Fruit fly (Drosophila melanogaster) whole organism, embryonic: ENCODE measurements around the gene odd.

Experiments
- Abd-B ChIP-seq: fragments of 200-800 bp; sonication (Bioruptor generic); optimal IDR thresholded peaks from 2 replicates; lab custom pipeline; 2018; ENCODE audit warnings: missing biosample characterization, mild to moderate bottlenecking, missing genetic modification characterization, moderate library complexity
- Atf6 ChIP-seq: fragments of 200-800 bp; sonication (Bioruptor generic); IDR thresholded peaks from 2 replicates; pipeline ENCODE4 v1.3.6; 2022; ENCODE audit warnings: missing biosample characterization, missing genetic modification characterization
- Bdp1 ChIP-seq: fragments of 200-800 bp; sonication (Bioruptor generic); optimal IDR thresholded peaks from 3 replicates; lab custom pipeline; 2016; ENCODE audit warnings: missing biosample characterization, missing genetic modification characterization
- C15 ChIP-seq: fragments of 200-800 bp; sonication (Bioruptor generic); IDR thresholded peaks from 3 replicates; pipeline ENCODE4 v1.3.6; 2022; ENCODE audit warnings: missing biosample characterization, missing genetic modification characterization
- CG13624 ChIP-seq: fragments of 200-800 bp; sonication (Bioruptor generic); optimal IDR thresholded peaks from 2 replicates; lab custom pipeline; 2016; ENCODE audit warnings: missing biosample characterization, missing genetic modification characterization
- CG14667 ChIP-seq: fragments of 200-800 bp; sonication (Bioruptor generic); IDR thresholded peaks from 2 replicates; pipeline ENCODE4 v1.3.6; 2022; ENCODE audit warnings: missing biosample characterization, missing genetic modification characterization
- CG14710 ChIP-seq: fragments of 200-800 bp; sonication (Bioruptor generic); optimal IDR thresholded peaks from 3 replicates; lab custom pipeline; 2019; ENCODE audit warnings: missing biosample characterization, mild to moderate bottlenecking, missing genetic modification characterization, moderate library complexity
- CG1602 ChIP-seq: fragments of 200-800 bp; sonication (Bioruptor generic); optimal IDR thresholded peaks from 3 replicates; lab custom pipeline; 2016; ENCODE audit warnings: missing biosample characterization, missing genetic modification characterization
- CG17359 ChIP-seq: fragments of 200-800 bp; sonication (Bioruptor generic); optimal IDR thresholded peaks from 3 replicates; lab custom pipeline; 2018; ENCODE audit warnings: missing biosample characterization, mild to moderate bottlenecking, missing genetic modification characterization, moderate library complexity
- CG2202 ChIP-seq: fragments of 200-800 bp; sonication (Bioruptor generic); optimal IDR thresholded peaks from 2 replicates; lab custom pipeline; 2018; ENCODE audit warnings: missing biosample characterization, mild to moderate bottlenecking, missing genetic modification characterization
- CG34422 ChIP-seq: fragments of 200-800 bp; sonication (Bioruptor generic); IDR thresholded peaks from 3 replicates; pipeline ENCODE4 v1.3.6; 2022; ENCODE audit warnings: missing biosample characterization, missing genetic modification characterization
- CG5180 ChIP-seq: fragments of 200-800 bp; sonication (Bioruptor generic); optimal IDR thresholded peaks from 3 replicates; lab custom pipeline; 2017; ENCODE audit warnings: missing biosample characterization, missing genetic modification characterization, mild to moderate bottlenecking, moderate library complexity, missing genetic modification reagents
- CG6765 ChIP-seq: fragments of 200-800 bp; sonication (Bioruptor generic); optimal IDR thresholded peaks from 3 replicates; lab custom pipeline; 2017; ENCODE audit warnings: missing biosample characterization, mild to moderate bottlenecking, missing genetic modification characterization
- CG7786 ChIP-seq: fragments of 200-800 bp; sonication (Bioruptor generic); optimal IDR thresholded peaks from 2 replicates; lab custom pipeline; 2016; ENCODE audit warnings: missing biosample characterization, missing genetic modification characterization
- CG8089 ChIP-seq: fragments of 200-800 bp; sonication (Bioruptor generic); optimal IDR thresholded peaks from 3 replicates; lab custom pipeline; 2016; ENCODE audit warnings: missing biosample characterization, missing genetic modification characterization
- CG8281 ChIP-seq: fragments of 200-800 bp; sonication (Bioruptor generic); optimal IDR thresholded peaks from 2 replicates; lab custom pipeline; 2018; ENCODE audit warnings: missing biosample characterization, mild to moderate bottlenecking, missing genetic modification characterization, moderate library complexity
- CG9609 ChIP-seq: fragments of 200-800 bp; sonication (Bioruptor generic); optimal IDR thresholded peaks from 3 replicates; lab custom pipeline; 2016; ENCODE audit warnings: missing biosample characterization, missing genetic modification characterization
- D ChIP-seq, 2 experiments: fragments of 200-800 bp in 1 of 2; fragments of >200 bp in 1 of 2; sonication (Bioruptor generic) in 1 of 2; optimal IDR thresholded peaks; 2 replicates in 1 of 2; 3 replicates in 1 of 2; lab custom pipeline; 2017; ENCODE audit warnings: mild to moderate bottlenecking in 1 of 2, missing biosample characterization in 1 of 2, missing genetic modification characterization in 1 of 2, missing genetic modification reagents in 1 of 2
- Fer2 ChIP-seq: fragments of 200-800 bp; sonication (Bioruptor generic); optimal IDR thresholded peaks from 2 replicates; lab custom pipeline; 2018; ENCODE audit warnings: missing biosample characterization, mild to moderate bottlenecking, missing genetic modification characterization, moderate library complexity
- Hmr ChIP-seq: fragments of 200-800 bp; sonication (Bioruptor generic); optimal IDR thresholded peaks from 3 replicates; lab custom pipeline; 2017; ENCODE audit warnings: mild to moderate bottlenecking, missing biosample characterization, missing genetic modification reagents, missing genetic modification characterization
- Hr3 ChIP-seq: fragments of 200-800 bp; sonication (Bioruptor generic); optimal IDR thresholded peaks from 3 replicates; lab custom pipeline; 2016; ENCODE audit warnings: missing biosample characterization, missing genetic modification characterization
- Hr78 ChIP-seq, 2 experiments: fragments of 200-800 bp in 1 of 2; fragments of >200 bp in 1 of 2; sonication (Bioruptor generic) in 1 of 2; optimal IDR thresholded peaks; 2 replicates each; lab custom pipeline; 2017 to 2019; ENCODE audit warnings: missing biosample characterization in 2 of 2, missing genetic modification characterization in 2 of 2, mild to moderate bottlenecking in 1 of 2, moderate library complexity in 1 of 2
- Med ChIP-seq: fragments of 200-800 bp; sonication (Bioruptor generic); peaks from one replicate; lab custom pipeline; 2016; ENCODE audit warnings: missing biosample characterization, missing genetic modification characterization, mild to moderate bottlenecking, inconsistent platforms, moderate library complexity
- Mrtf ChIP-seq: fragments of 200-800 bp; sonication (Bioruptor generic); IDR thresholded peaks from 3 replicates; pipeline ENCODE4 v1.3.6; 2022; ENCODE audit warnings: missing biosample characterization, missing genetic modification characterization
- NFAT ChIP-seq: fragments of 200-800 bp; sonication (Bioruptor generic); IDR thresholded peaks from 2 replicates; pipeline ENCODE4 v1.3.6; 2022; ENCODE audit warnings: missing biosample characterization, missing genetic modification characterization
- Ptx1 ChIP-seq: fragments of 200-800 bp; sonication (Bioruptor generic); IDR thresholded peaks from 2 replicates; pipeline ENCODE4 v1.3.6; 2022; ENCODE audit warnings: missing biosample characterization, missing genetic modification characterization
- ase ChIP-seq: fragments of 200-800 bp; sonication (Bioruptor generic); IDR thresholded peaks from 3 replicates; pipeline ENCODE4 v1.3.6; 2022; ENCODE audit warnings: missing biosample characterization, missing genetic modification characterization
- bcd ChIP-seq: fragments of 200-800 bp; sonication (Bioruptor generic); optimal IDR thresholded peaks from 2 replicates; lab custom pipeline; 2017; ENCODE audit warnings: missing biosample characterization, mild to moderate bottlenecking, missing genetic modification characterization
- chm ChIP-seq: fragments of 200-800 bp; sonication (Bioruptor generic); IDR thresholded peaks from 2 replicates; pipeline ENCODE4 v1.3.6; 2022; ENCODE audit warnings: missing biosample characterization, missing genetic modification characterization
- dimm ChIP-seq: fragments of 200-800 bp; sonication (Bioruptor generic); IDR thresholded peaks from 2 replicates; pipeline ENCODE4 v1.3.6; 2022; ENCODE audit warnings: missing biosample characterization, missing genetic modification characterization
- dpn ChIP-seq, 2 experiments: fragments of 200-800 bp; sonication (Bioruptor generic); optimal IDR thresholded peaks; 3 replicates each; lab custom pipeline; 2016; ENCODE audit warnings: missing biosample characterization in 2 of 2, missing genetic modification characterization in 2 of 2
- ems ChIP-seq: fragments of 200-800 bp; sonication (Bioruptor generic); optimal IDR thresholded peaks from 3 replicates; lab custom pipeline; 2016; ENCODE audit warnings: missing biosample characterization, missing genetic modification characterization
- fd102C ChIP-seq: fragments of 200-800 bp; sonication (Bioruptor generic); optimal IDR thresholded peaks from 2 replicates; lab custom pipeline; 2018; ENCODE audit warnings: missing biosample characterization, mild to moderate bottlenecking, missing genetic modification characterization, moderate library complexity
- fd3F ChIP-seq: fragments of 200-800 bp; sonication (Bioruptor generic); optimal IDR thresholded peaks from 2 replicates; lab custom pipeline; 2018; ENCODE audit warnings: missing biosample characterization, mild to moderate bottlenecking, missing genetic modification characterization, moderate library complexity
- gcm ChIP-seq: fragments of 200-800 bp; sonication (Bioruptor generic); optimal IDR thresholded peaks from 2 replicates; lab custom pipeline; 2019; ENCODE audit warnings: missing biosample characterization, mild to moderate bottlenecking, missing genetic modification characterization, moderate library complexity
- grn ChIP-seq: fragments of 200-800 bp; sonication (Bioruptor generic); optimal IDR thresholded peaks from 3 replicates; lab custom pipeline; 2017; ENCODE audit warnings: missing biosample characterization, missing genetic modification characterization
- gsb ChIP-seq: fragments of 200-800 bp; sonication (Bioruptor generic); IDR thresholded peaks from 2 replicates; pipeline ENCODE4 v1.3.6; 2022; ENCODE audit warnings: missing biosample characterization, missing genetic modification characterization
- gt ChIP-seq: fragments of 200-800 bp; sonication (Bioruptor generic); IDR thresholded peaks from 2 replicates; pipeline ENCODE4 v1.3.6; 2022; ENCODE audit warnings: missing biosample characterization, missing genetic modification characterization
- her ChIP-seq: fragments of 200-800 bp; sonication (Bioruptor generic); optimal IDR thresholded peaks from 2 replicates; lab custom pipeline; 2016; ENCODE audit warnings: missing biosample characterization, missing genetic modification characterization
- jing ChIP-seq: fragments of 200-800 bp; sonication (Bioruptor generic); optimal IDR thresholded peaks from 2 replicates; lab custom pipeline; 2018; ENCODE audit warnings: missing biosample characterization, mild to moderate bottlenecking, missing genetic modification characterization
- kni ChIP-seq: fragments of 200-800 bp; sonication (Bioruptor generic); optimal IDR thresholded peaks from 3 replicates; lab custom pipeline; 2017; ENCODE audit warnings: mild to moderate bottlenecking, missing biosample characterization, missing genetic modification reagents, missing genetic modification characterization
- odd ChIP-seq: fragments of 200-800 bp; sonication (Bioruptor generic); optimal IDR thresholded peaks from 2 replicates; lab custom pipeline; 2017; ENCODE audit warnings: missing biosample characterization, mild to moderate bottlenecking, missing genetic modification characterization
- phol ChIP-seq: fragments of 200-800 bp; sonication (Bioruptor generic); optimal IDR thresholded peaks from 3 replicates; lab custom pipeline; 2018; ENCODE audit warnings: missing biosample characterization, mild to moderate bottlenecking, missing genetic modification characterization, moderate library complexity
- pum ChIP-seq: fragments of 200-800 bp; sonication (Bioruptor generic); optimal IDR thresholded peaks from 2 replicates; lab custom pipeline; 2016; ENCODE audit warnings: missing biosample characterization, missing genetic modification characterization
- slou ChIP-seq: fragments of 200-800 bp; sonication (Bioruptor generic); optimal IDR thresholded peaks from 3 replicates; lab custom pipeline; 2016; ENCODE audit warnings: missing biosample characterization, missing genetic modification characterization
- tin ChIP-seq: fragments of 200-800 bp; sonication (Bioruptor generic); optimal IDR thresholded peaks from 3 replicates; lab custom pipeline; 2016; ENCODE audit warnings: missing biosample characterization, missing genetic modification characterization
- tup ChIP-seq: fragments of 200-800 bp; sonication (Bioruptor generic); optimal IDR thresholded peaks from 2 replicates; lab custom pipeline; 2016; ENCODE audit warnings: missing biosample characterization, mild to moderate bottlenecking, missing genetic modification characterization, moderate library complexity
- usp ChIP-seq: fragments of >200 bp; optimal IDR thresholded peaks from 2 replicates; lab custom pipeline; 2017; ENCODE audit warnings: missing biosample characterization, missing genetic modification characterization
- zen2 ChIP-seq: fragments of 200-800 bp; sonication (Bioruptor generic); IDR thresholded peaks from 3 replicates; pipeline ENCODE4 v1.3.6; 2022; ENCODE audit warnings: missing biosample characterization, missing genetic modification characterization; ENCODE audit not compliant: partially characterized antibody
- zf30C ChIP-seq: fragments of 200-800 bp; sonication (Bioruptor generic); optimal IDR thresholded peaks from 3 replicates; lab custom pipeline; 2018; ENCODE audit warnings: missing biosample characterization, mild to moderate bottlenecking, missing genetic modification characterization

odd gene

dm6 chr2L:3594000-3594399, 12.6 kb downstream of the odd start (continued):
- no peak for TF ChIP-seq dimm (GFP tag; lab: Robert Waterston, UW)
- TF ChIP-seq CG8281, result no peak
- no peak for TF ChIP-seq fd3F (GFP tag; lab: Kevin White, UChicago)
- TF ChIP-seq fd102C (GFP tag; lab: Kevin White, UChicago), result peak; percentile 46
- no peak for TF ChIP-seq D (optimal IDR thresholded peaks at IDR 0.05; lab: Kevin White, UChicago)
- peak; percentile 33 for TF ChIP-seq D (GFP tag; optimal IDR thresholded peaks at IDR 0.05; lab: Kevin White, UChicago)
- peak; percentile 22; the same call in 1 of the 3 replicates for TF ChIP-seq ase (GFP tag; lab: Robert Waterston, UW)
- TF ChIP-seq dpn (GFP tag; optimal IDR thresholded peaks at IDR 0.05; lab: Kevin White, UChicago), result peak; percentile 23 to 38
- no peak for TF ChIP-seq C15 (GFP tag; lab: Robert Waterston, UW)
- peak; percentile 60 for TF ChIP-seq CG7786 (GFP tag; lab: Kevin White, UChicago)
- no peak for TF ChIP-seq CG6765 (GFP tag; lab: Kevin White, UChicago)
- TF ChIP-seq Hr3 (GFP tag; lab: Kevin White, UChicago), result peak; percentile 1
- TF ChIP-seq usp (GFP tag; lab: Kevin White, UChicago), result no peak
- peak; percentile 48 for TF ChIP-seq Abd-B (GFP tag; lab: Kevin White, UChicago)
- peak; percentile 45 for TF ChIP-seq CG14710 (tag; lab: Kevin White, UChicago)
- no peak for TF ChIP-seq kni (GFP tag; lab: Kevin White, UChicago)
- TF ChIP-seq gt (GFP tag; lab: Robert Waterston, UW), result no peak
- TF ChIP-seq Hr78 (GFP tag; optimal IDR thresholded peaks at IDR 0.05; lab: Kevin White, UChicago), result no peak
- TF ChIP-seq CG34422 (GFP tag; lab: Robert Waterston, UW), result peak; percentile 53; the same call in 2 of the 3 replicates
- peak; percentile 27 for TF ChIP-seq CG8089 (GFP tag; lab: Kevin White, UChicago)
- TF ChIP-seq gcm, result peak; percentile 9
- peak; percentile 59 for TF ChIP-seq tin (GFP tag; lab: Kevin White, UChicago)
- peak; percentile 53 for TF ChIP-seq CG2202 (tag; lab: Kevin White, UChicago)
- 0 out of 3 replicates have a peak, but pooled peaks have one; percentile 33 for TF ChIP-seq Mrtf (GFP tag; lab: Robert Waterston, UW)
- peak; percentile 49 for TF ChIP-seq pum
- TF ChIP-seq CG9609 (GFP tag; lab: Kevin White, UChicago), result peak; percentile 52
- TF ChIP-seq bcd (GFP tag; lab: Kevin White, UChicago), result peak; percentile 11
- TF ChIP-seq gsb (GFP tag; lab: Robert Waterston, UW), result 0 out of 2 replicates have a peak, but pooled peaks have one; percentile 10
- TF ChIP-seq Ptx1 (GFP tag; lab: Robert Waterston, UW), result peak; percentile 33; the same call in 1 of the 2 replicates
- TF ChIP-seq zen2 (GFP tag; lab: Robert Waterston, UW), result no peak
- TF ChIP-seq CG17359, result peak; percentile 32
- peak; percentile 43; the same call in 1 of the 2 replicates for TF ChIP-seq CG14667 (GFP tag; lab: Robert Waterston, UW)
- TF ChIP-seq tup (GFP tag; lab: Kevin White, UChicago), result peak; percentile 39
- TF ChIP-seq Med (GFP tag; lab: Kevin White, UChicago), result peak; percentile 82
- TF ChIP-seq ems, result no peak
- peak; percentile 83 for TF ChIP-seq zf30C (GFP tag; lab: Kevin White, UChicago)
- TF ChIP-seq grn, result no peak
- TF ChIP-seq phol, result peak; percentile 52
- no peak for TF ChIP-seq CG13624 (GFP tag; lab: Kevin White, UChicago)
- no peak for TF ChIP-seq CG5180 (GFP tag; lab: Kevin White, UChicago)
- peak; percentile 15 for TF ChIP-seq jing (GFP tag; lab: Kevin White, UChicago)
- TF ChIP-seq CG1602, result peak; percentile 46
- TF ChIP-seq Fer2 (tag; lab: Kevin White, UChicago), result no peak
- TF ChIP-seq Bdp1, result peak; percentile 5
- TF ChIP-seq Atf6 (GFP tag; lab: Robert Waterston, UW), result no peak
- TF ChIP-seq chm (GFP tag; lab: Robert Waterston, UW), result peak; percentile 78; the same call in 1 of the 2 replicates
- no peak for TF ChIP-seq Hmr
- TF ChIP-seq slou (GFP tag; lab: Kevin White, UChicago), result no peak
- TF ChIP-seq odd, result peak; percentile 36
- TF ChIP-seq NFAT (GFP tag; lab: Robert Waterston, UW), result no peak
- TF ChIP-seq her (GFP tag; lab: Kevin White, UChicago), result peak; percentile 11
